Worm (Caenorhabditis elegans): Measurements from ENCODE around the gene C07G3.15.

Gene C07G3.15

ce11 chrV:3450351-3450750, 46.4 kb downstream of the C07G3.15 start:
- TF ChIP-seq unc-62 (GFP tag; optimal IDR thresholded peaks at IDR 0.05) = no peak

- TF ChIP-seq unc-62 (GFP tag; optimal IDR thresholded peaks at IDR 0.05) = no peak
These were observed 47.0 kb downstream of the C07G3.15 start for ce11 chrV:3449810-3450209.

- no peak for TF ChIP-seq unc-62 (GFP tag; optimal IDR thresholded peaks at IDR 0.05)
These were observed 51.5 kb downstream of the C07G3.15 start for ce11 chrV:3445090-3445832.

ce11 chrV:3444777-3445089, 52.0 kb downstream of the C07G3.15 start, which contains the start of gene cfz-2:
Gene cfz-2, minus strand, starts transcription at chrV:3444877.
- no peak for TF ChIP-seq unc-62 (GFP tag; optimal IDR thresholded peaks at IDR 0.05)

Data from whole organism, dauer.